Worm (Caenorhabditis elegans) whole organism, L4 larva: ENCODE measurements around the gene F32D8.1.

Experiments used
- egl-27 ChIP-seq: sonication (generic microtip); optimal IDR thresholded peaks from 3 replicates; lab custom pipeline; 2017; ENCODE audit warnings: missing biosample characterization, missing genetic modification reagents, missing genetic modification characterization
- hlh-11 ChIP-seq: fragments of 200-800 bp; sonication (Bioruptor generic); optimal IDR thresholded peaks from 2 replicates; lab custom pipeline; 2018; ENCODE audit warnings: mild to moderate bottlenecking, missing genetic modification characterization, missing compliant biosample characterization
- hlh-30 ChIP-seq: sonication (generic microtip); optimal IDR thresholded peaks from 2 replicates; lab custom pipeline; 2017; ENCODE audit warnings: antibody characterized with exemption, mild to moderate bottlenecking, missing genetic modification characterization, missing compliant biosample characterization; ENCODE audit not compliant: insufficient read depth
- lim-7 ChIP-seq: fragments of 200-800 bp; sonication (Bioruptor generic); IDR thresholded peaks from 2 replicates; pipeline ENCODE4 v1.3.6; 2022; ENCODE audit warnings: missing genetic modification characterization, missing compliant biosample characterization
- mdl-1 ChIP-seq, 2 experiments: fragments of 150-350 bp in 1 of 2; sonication (generic microtip) in 1 of 2; optimal IDR thresholded peaks; 2 replicates each; lab custom pipeline; 2014 to 2017; ENCODE audit warnings: missing biosample characterization in 2 of 2, missing genetic modification characterization in 2 of 2
- nhr-76 ChIP-seq: fragments of 150-350 bp; optimal IDR thresholded peaks from 2 replicates; lab custom pipeline; 2014; ENCODE audit warnings: missing biosample characterization, missing genetic modification characterization
- pqm-1 ChIP-seq: sonication (generic microtip); optimal IDR thresholded peaks from 2 replicates; lab custom pipeline; 2017; ENCODE audit warnings: missing biosample characterization, missing genetic modification characterization

- TF ChIP-seq pqm-1 (no peak), hlh-30 (tag; lab: Kevin White, UChicago) (no peak), hlh-11 (no peak), egl-27 (no peak), lim-7 (GFP tag; lab: Robert Waterston, UW) (no peak), nhr-76 (tag; lab: Kevin White, UChicago) (no peak), mdl-1 (tag; optimal IDR thresholded peaks at IDR 0.05; lab: Kevin White, UChicago) (no peak)
Measured at ce11 chrV:10889774-10890173, 9.1 kb downstream of the F32D8.1 start.
